Fruit fly (Drosophila melanogaster) whole organism, embryonic: ENCODE results near the gene Rad9.
A peak's percentile ranks its signal among the peaks of the same experiment; 100 is the strongest.

ENCODE experiments used
- Abd-B ChIP-seq: fragments of 200-800 bp; sonication (Bioruptor generic); optimal IDR thresholded peaks from 2 replicates; lab custom pipeline; 2018; ENCODE audit warnings: missing biosample characterization, mild to moderate bottlenecking, missing genetic modification characterization, moderate library complexity
- Adf1 ChIP-seq: fragments of 200-800 bp; sonication (Bioruptor generic); IDR thresholded peaks from 2 replicates; pipeline ENCODE4 v1.3.6; 2022; ENCODE audit warnings: missing biosample characterization, missing genetic modification characterization
- Atf-2 ChIP-seq: fragments of 200-800 bp; sonication (Bioruptor generic); optimal IDR thresholded peaks from 2 replicates; lab custom pipeline; 2016; ENCODE audit warnings: missing biosample characterization, missing genetic modification characterization
- CG10267 ChIP-seq: fragments of 200-800 bp; sonication (Bioruptor generic); optimal IDR thresholded peaks from 2 replicates; lab custom pipeline; 2018; ENCODE audit warnings: missing biosample characterization, mild to moderate bottlenecking, missing genetic modification characterization, moderate library complexity
- CG10959 ChIP-seq: fragments of 200-800 bp; sonication (Bioruptor generic); IDR thresholded peaks from 2 replicates; pipeline ENCODE4 v1.3.6; 2022; ENCODE audit warnings: missing biosample characterization, missing genetic modification characterization
- CG14710 ChIP-seq: fragments of 200-800 bp; sonication (Bioruptor generic); optimal IDR thresholded peaks from 3 replicates; lab custom pipeline; 2019; ENCODE audit warnings: missing biosample characterization, mild to moderate bottlenecking, missing genetic modification characterization, moderate library complexity
- CG1529 ChIP-seq: fragments of 200-800 bp; sonication (Bioruptor generic); optimal IDR thresholded peaks from 3 replicates; lab custom pipeline; 2018; ENCODE audit warnings: missing biosample characterization, missing genetic modification characterization
- CG1602 ChIP-seq: fragments of 200-800 bp; sonication (Bioruptor generic); optimal IDR thresholded peaks from 3 replicates; lab custom pipeline; 2016; ENCODE audit warnings: missing biosample characterization, missing genetic modification characterization
- CG17186 ChIP-seq: fragments of 200-800 bp; sonication (Bioruptor generic); optimal IDR thresholded peaks from 3 replicates; lab custom pipeline; 2017; ENCODE audit warnings: missing biosample characterization, missing genetic modification reagents, missing genetic modification characterization
- CG30020 ChIP-seq: fragments of 200-800 bp; optimal IDR thresholded peaks from 2 replicates; lab custom pipeline; 2019; ENCODE audit warnings: missing biosample characterization, mild to moderate bottlenecking, missing genetic modification characterization, moderate library complexity
- CG3407 ChIP-seq: fragments of 200-800 bp; sonication (Bioruptor generic); optimal IDR thresholded peaks from 2 replicates; lab custom pipeline; 2018; ENCODE audit warnings: missing biosample characterization, mild to moderate bottlenecking, missing genetic modification characterization
- CG34224 ChIP-seq: fragments of 200-800 bp; sonication (Bioruptor generic); IDR thresholded peaks from 3 replicates; pipeline ENCODE4 v1.3.6; 2022; ENCODE audit warnings: missing biosample characterization, missing genetic modification characterization; ENCODE audit not compliant: partially characterized antibody
- CG4404 ChIP-seq: fragments of 200-800 bp; sonication (Bioruptor generic); IDR thresholded peaks from 2 replicates; pipeline ENCODE4 v1.3.6; 2022; ENCODE audit warnings: missing biosample characterization, missing genetic modification characterization
- CG4854 ChIP-seq: fragments of 200-800 bp; sonication (Bioruptor generic); optimal IDR thresholded peaks from 2 replicates; lab custom pipeline; 2016; ENCODE audit warnings: missing biosample characterization, missing genetic modification characterization, inconsistent platforms
- CG7372 ChIP-seq: fragments of 200-800 bp; sonication (Bioruptor generic); IDR thresholded peaks from 2 replicates; pipeline ENCODE4 v1.3.6; 2022; ENCODE audit warnings: missing biosample characterization, missing genetic modification characterization
- CG8359 ChIP-seq: fragments of 200-800 bp; sonication (Bioruptor generic); optimal IDR thresholded peaks from 2 replicates; lab custom pipeline; 2017; ENCODE audit warnings: missing biosample characterization, mild to moderate bottlenecking, missing genetic modification characterization, borderline replicate concordance
- CG8765 ChIP-seq: fragments of 200-800 bp; sonication (Bioruptor generic); IDR thresholded peaks from 2 replicates; pipeline ENCODE4 v1.3.6; 2022; ENCODE audit warnings: missing biosample characterization, missing genetic modification characterization
- D19A ChIP-seq: fragments of 200-800 bp; optimal IDR thresholded peaks from 3 replicates; lab custom pipeline; 2019; ENCODE audit warnings: missing biosample characterization, mild to moderate bottlenecking, missing genetic modification characterization, moderate library complexity
- H15 ChIP-seq: fragments of 200-800 bp; sonication (Bioruptor generic); IDR thresholded peaks from 3 replicates; pipeline ENCODE4 v1.3.6; 2022; ENCODE audit warnings: missing biosample characterization, missing genetic modification characterization
- HLH4C ChIP-seq: fragments of 200-800 bp; sonication (Bioruptor generic); IDR thresholded peaks from 3 replicates; pipeline ENCODE4 v1.3.6; 2022; ENCODE audit warnings: missing biosample characterization, missing genetic modification characterization; ENCODE audit not compliant: partially characterized antibody
- HmgZ ChIP-seq: fragments of 200-800 bp; sonication (Bioruptor generic); optimal IDR thresholded peaks from 2 replicates; lab custom pipeline; 2018; ENCODE audit warnings: missing biosample characterization, mild to moderate bottlenecking, missing genetic modification characterization
- Mad ChIP-seq: fragments of 200-800 bp; sonication (Bioruptor generic); optimal IDR thresholded peaks from 2 replicates; lab custom pipeline; 2016; ENCODE audit warnings: missing biosample characterization, missing genetic modification characterization
- Oaz ChIP-seq: fragments of 200-800 bp; sonication (Bioruptor generic); IDR thresholded peaks from 2 replicates; pipeline ENCODE4 v1.3.6; 2022; ENCODE audit warnings: missing biosample characterization, missing genetic modification characterization
- Sox102F ChIP-seq: fragments of 200-800 bp; sonication (Bioruptor generic); optimal IDR thresholded peaks from 2 replicates; lab custom pipeline; 2018; ENCODE audit warnings: missing biosample characterization, mild to moderate bottlenecking, missing genetic modification characterization, moderate library complexity
- Ssrp ChIP-seq: fragments of 200-800 bp; sonication (Bioruptor generic); optimal IDR thresholded peaks from 2 replicates; lab custom pipeline; 2018; ENCODE audit warnings: missing biosample characterization, mild to moderate bottlenecking, missing genetic modification characterization, moderate library complexity
- Xbp1 ChIP-seq: fragments of 200-800 bp; sonication (Bioruptor generic); optimal IDR thresholded peaks from 3 replicates; lab custom pipeline; 2016; ENCODE audit warnings: missing biosample characterization, mild to moderate bottlenecking, missing genetic modification characterization
- ato ChIP-seq: fragments of 200-800 bp; sonication (Bioruptor generic); IDR thresholded peaks from 2 replicates; pipeline ENCODE4 v1.3.6; 2022; ENCODE audit warnings: missing biosample characterization, missing genetic modification characterization; ENCODE audit not compliant: partially characterized antibody
- az2 ChIP-seq: fragments of 200-800 bp; sonication (Bioruptor generic); optimal IDR thresholded peaks from 3 replicates; lab custom pipeline; 2016; ENCODE audit warnings: missing biosample characterization, missing genetic modification characterization
- bbx ChIP-seq: fragments of 200-800 bp; sonication (Bioruptor generic); IDR thresholded peaks from 2 replicates; pipeline ENCODE4 v1.3.6; 2022; ENCODE audit warnings: missing biosample characterization, missing genetic modification characterization; ENCODE audit not compliant: partially characterized antibody
- bowl ChIP-seq: fragments of 200-800 bp; sonication (Bioruptor generic); IDR thresholded peaks from 2 replicates; pipeline ENCODE4 v1.3.6; 2022; ENCODE audit warnings: missing biosample characterization, missing genetic modification characterization
- chn ChIP-seq: fragments of 200-800 bp; sonication (Bioruptor generic); optimal IDR thresholded peaks from 2 replicates; lab custom pipeline; 2016; ENCODE audit warnings: missing biosample characterization, missing genetic modification characterization
- crc ChIP-seq: fragments of 200-800 bp; sonication (Bioruptor generic); optimal IDR thresholded peaks from 2 replicates; lab custom pipeline; 2016; ENCODE audit warnings: missing biosample characterization, missing genetic modification characterization
- fd102C ChIP-seq: fragments of 200-800 bp; sonication (Bioruptor generic); optimal IDR thresholded peaks from 2 replicates; lab custom pipeline; 2018; ENCODE audit warnings: missing biosample characterization, mild to moderate bottlenecking, missing genetic modification characterization, moderate library complexity
- gcm2 ChIP-seq: fragments of 200-800 bp; sonication (Bioruptor generic); optimal IDR thresholded peaks from 2 replicates; lab custom pipeline; 2016; ENCODE audit warnings: missing biosample characterization, missing genetic modification characterization
- gem ChIP-seq: fragments of 200-800 bp; sonication (Bioruptor generic); optimal IDR thresholded peaks from 2 replicates; lab custom pipeline; 2019; ENCODE audit warnings: missing biosample characterization, mild to moderate bottlenecking, missing genetic modification characterization, moderate library complexity
- gfzf ChIP-seq: fragments of 200-800 bp; sonication (Bioruptor generic); optimal IDR thresholded peaks from 2 replicates; lab custom pipeline; 2016; ENCODE audit warnings: missing biosample characterization, mild to moderate bottlenecking, missing genetic modification characterization, moderate library complexity
- jumu ChIP-seq: fragments of 200-800 bp; sonication (Bioruptor generic); optimal IDR thresholded peaks from 3 replicates; lab custom pipeline; 2016; ENCODE audit warnings: missing biosample characterization, missing genetic modification characterization
- kay ChIP-seq: fragments of 200-800 bp; sonication (Bioruptor generic); optimal IDR thresholded peaks from 2 replicates; lab custom pipeline; 2016; ENCODE audit warnings: missing biosample characterization, missing genetic modification characterization
- nerfin-2 ChIP-seq: fragments of 200-800 bp; sonication (Bioruptor generic); IDR thresholded peaks from 2 replicates; pipeline ENCODE4 v1.3.6; 2022; ENCODE audit warnings: missing biosample characterization, missing genetic modification characterization; ENCODE audit not compliant: partially characterized antibody
- p53 ChIP-seq: fragments of 200-800 bp; sonication (Bioruptor generic); optimal IDR thresholded peaks from 2 replicates; lab custom pipeline; 2016; ENCODE audit warnings: missing biosample characterization, missing genetic modification characterization
- pfk ChIP-seq: fragments of 200-800 bp; sonication (Bioruptor generic); optimal IDR thresholded peaks from 2 replicates; lab custom pipeline; 2018; ENCODE audit warnings: missing biosample characterization, mild to moderate bottlenecking, missing genetic modification characterization, moderate library complexity
- prd ChIP-seq, 3 experiments: fragments of >200 bp in 2 of 3; fragments of 200-800 bp in 1 of 3; sonication (Bioruptor generic) in 1 of 3; optimal IDR thresholded peaks in 2 of 3; IDR thresholded peaks in 1 of 3; 2 replicates in 2 of 3; 3 replicates in 1 of 3; pipeline versions ENCODE4 v1.3.6 to Lab custom; 2017 to 2022; ENCODE audit warnings: missing biosample characterization in 1 of 3, missing genetic modification characterization in 1 of 3
- sug ChIP-seq: fragments of 200-800 bp; optimal IDR thresholded peaks from 2 replicates; lab custom pipeline; 2019; ENCODE audit warnings: missing biosample characterization, mild to moderate bottlenecking, missing genetic modification characterization, moderate library complexity
- tgo ChIP-seq: fragments of 200-800 bp; sonication (Bioruptor generic); IDR thresholded peaks from 3 replicates; pipeline ENCODE4 v1.3.6; 2022; ENCODE audit warnings: missing biosample characterization, missing genetic modification characterization
- wdn ChIP-seq: fragments of 200-800 bp; sonication (Bioruptor generic); IDR thresholded peaks from 2 replicates; pipeline ENCODE4 v1.3.6; 2022; ENCODE audit warnings: missing biosample characterization, missing genetic modification characterization
- zfh1 ChIP-seq: fragments of 200-800 bp; sonication (Bioruptor generic); IDR thresholded peaks from 3 replicates; pipeline ENCODE4 v1.3.6; 2022; ENCODE audit warnings: missing biosample characterization, missing genetic modification characterization
- zfh2 ChIP-seq: fragments of 200-800 bp; sonication (Bioruptor generic); optimal IDR thresholded peaks from 2 replicates; lab custom pipeline; 2016; ENCODE audit warnings: missing biosample characterization, missing genetic modification characterization

Rad9 gene

dm6 chr3L:18890283-18891175 is 18.2 kb upstream of the Rad9 start, which contains the start of gene CG3961 (continued):
- TF ChIP-seq CG10267 (peak; percentile 96), kay (GFP tag; lab: Kevin White, UChicago) (peak; percentile 94), Mad (peak; percentile 91), bowl (GFP tag; lab: Robert Waterston, UW) (peak; percentile 52; the same call in 1 of the 2 replicates), CG14710 (peak; percentile 98), CG8359 (GFP tag; lab: Kevin White, UChicago) (peak; percentile 93), wdn (GFP tag; lab: Robert Waterston, UW) (peak; percentile 80), Adf1 (GFP tag; lab: Robert Waterston, UW) (peak; percentile 40), pfk (GFP tag; lab: Kevin White, UChicago) (no peak), Sox102F (GFP tag; lab: Kevin White, UChicago) (peak; percentile 98), Atf-2 (peak; percentile 88), CG4854 (GFP tag; lab: Kevin White, UChicago) (peak; percentile 84), az2 (GFP tag; lab: Kevin White, UChicago) (peak; percentile 98), HLH4C (GFP tag; lab: Robert Waterston, UW) (no peak), zfh2 (GFP tag; lab: Kevin White, UChicago) (peak; percentile 52), CG3407 (peak; percentile 97), Abd-B (GFP tag; lab: Kevin White, UChicago) (peak; percentile 97), gem (peak; percentile 99), Ssrp (tag; lab: Kevin White, UChicago) (peak; percentile 99), gfzf (GFP tag; lab: Kevin White, UChicago) (no peak), crc (GFP tag; lab: Kevin White, UChicago) (peak; percentile 62), nerfin-2 (0 out of 2 replicates have a peak, but pooled peaks have one; percentile 16), bbx (0 out of 2 replicates have a peak, but pooled peaks have one; percentile 17), jumu (peak; percentile 75), CG10959 (GFP tag; lab: Robert Waterston, UW) (peak; percentile 81), p53 (GFP tag; lab: Kevin White, UChicago) (no peak), chn (GFP tag; lab: Kevin White, UChicago) (peak; percentile 92), CG4404 (GFP tag; lab: Robert Waterston, UW) (peak; percentile 89), CG30020 (tag; lab: Kevin White, UChicago) (peak; percentile 90), D19A (peak; percentile 97), HmgZ (tag; lab: Kevin White, UChicago) (peak; percentile 95), Xbp1 (GFP tag; lab: Kevin White, UChicago) (peak; percentile 98), CG1602 (GFP tag; lab: Kevin White, UChicago) (peak; percentile 98), CG7372 (GFP tag; lab: Robert Waterston, UW) (peak; percentile 89), H15 (GFP tag; lab: Robert Waterston, UW) (peak; percentile 80), fd102C (GFP tag; lab: Kevin White, UChicago) (peak; percentile 68), Oaz (GFP tag; lab: Robert Waterston, UW) (peak; percentile 86; the same call in 1 of the 2 replicates), gcm2 (GFP tag; lab: Kevin White, UChicago) (peak; percentile 79), CG17186 (GFP tag; lab: Kevin White, UChicago) (peak; percentile 91), zfh1 (peak; percentile 85), CG1529 (GFP tag; lab: Kevin White, UChicago) (peak; percentile 99), CG8765 (GFP tag; lab: Robert Waterston, UW) (peak; percentile 45; the same call in 1 of the 2 replicates), ato (no peak; the same call in 1 of the 2 replicates), tgo (GFP tag; lab: Robert Waterston, UW) (peak; percentile 95), sug (peak; percentile 94), CG34224 (peak; percentile 8; the same call in 1 of the 3 replicates), prd (optimal IDR thresholded peaks at IDR 0.05; lab: Kevin White, UChicago) (no peak), prd (GFP tag; IDR thresholded peaks at IDR 0.05; lab: Robert Waterston, UW) (peak; percentile 94)
